Worm (Caenorhabditis elegans) whole organism, young adult: ENCODE measurements around the gene F44D12.8.

Experiments used
- F23B12.7 ChIP-seq: sonication (generic microtip); optimal IDR thresholded peaks from 2 replicates; lab custom pipeline; 2017; ENCODE audit warnings: missing genetic modification characterization, mild to moderate bottlenecking, missing compliant biosample characterization, antibody characterized with exemption, moderate library complexity; ENCODE audit not compliant: insufficient read depth
- F33H1.4 ChIP-seq: fragments of 200-800 bp; sonication (Bioruptor generic); IDR thresholded peaks from 2 replicates; pipeline ENCODE4 v1.3.6; 2022; ENCODE audit warnings: missing genetic modification reagents, missing genetic modification characterization, missing compliant biosample characterization
- F57A8.1 ChIP-seq: fragments of 200-800 bp; sonication (Bioruptor generic); optimal IDR thresholded peaks from 2 replicates; lab custom pipeline; 2018; ENCODE audit warnings: mild to moderate bottlenecking, missing genetic modification characterization, moderate library complexity, missing compliant biosample characterization
- F57C9.4 ChIP-seq: sonication (generic microtip); optimal IDR thresholded peaks from 2 replicates; lab custom pipeline; 2017; ENCODE audit warnings: mild to moderate bottlenecking, missing genetic modification characterization, missing compliant biosample characterization
- Y53G8AR.9 ChIP-seq: fragments of 200-800 bp; sonication (Bioruptor generic); conservative IDR thresholded peaks from 2 replicates; pipeline ENCODE4 v1.3.6; 2022; ENCODE audit warnings: missing genetic modification reagents, missing genetic modification characterization, missing compliant biosample characterization
- ZK185.1 ChIP-seq: sonication (generic microtip); optimal IDR thresholded peaks from 2 replicates; lab custom pipeline; 2016; ENCODE audit warnings: mild to moderate bottlenecking, missing genetic modification characterization, missing compliant biosample characterization; ENCODE audit not compliant: poor library complexity, severe bottlenecking
- aptf-2 ChIP-seq: fragments of 200-800 bp; sonication (Bioruptor generic); conservative IDR thresholded peaks from 2 replicates; pipeline ENCODE4 v1.3.6; 2022; ENCODE audit warnings: missing genetic modification reagents, missing genetic modification characterization, missing compliant biosample characterization
- bed-1 ChIP-seq: fragments of 200-800 bp; sonication (Bioruptor generic); IDR thresholded peaks from 2 replicates; pipeline ENCODE4 v1.3.6; 2022; ENCODE audit warnings: missing genetic modification reagents, missing genetic modification characterization, missing compliant biosample characterization
- cebp-2 ChIP-seq: fragments of 200-800 bp; sonication (Bioruptor generic); IDR thresholded peaks from 2 replicates; pipeline ENCODE4 v1.3.6; 2022; ENCODE audit warnings: missing genetic modification characterization, missing compliant biosample characterization
- ceh-40 ChIP-seq: fragments of 200-800 bp; sonication (Bioruptor generic); IDR thresholded peaks from 2 replicates; pipeline ENCODE4 v1.3.6; 2022; ENCODE audit warnings: missing genetic modification characterization, missing compliant biosample characterization
- ceh-58 ChIP-seq: fragments of 200-800 bp; sonication (Bioruptor generic); IDR thresholded peaks from 2 replicates; pipeline ENCODE4 v1.3.6; 2022; ENCODE audit warnings: missing genetic modification characterization, missing compliant biosample characterization
- ceh-79 ChIP-seq: sonication (generic microtip); optimal IDR thresholded peaks from 2 replicates; lab custom pipeline; 2017; ENCODE audit warnings: mild to moderate bottlenecking, missing genetic modification characterization, missing compliant biosample characterization
- chd-7 ChIP-seq: sonication (generic microtip); optimal IDR thresholded peaks from 2 replicates; lab custom pipeline; 2016; ENCODE audit warnings: mild to moderate bottlenecking, missing genetic modification characterization, moderate library complexity, missing compliant biosample characterization
- dpff-1 ChIP-seq: sonication (generic microtip); optimal IDR thresholded peaks from 2 replicates; lab custom pipeline; 2017; ENCODE audit warnings: mild to moderate bottlenecking, missing genetic modification characterization, missing compliant biosample characterization
- egrh-3 ChIP-seq: fragments of 200-800 bp; sonication (Bioruptor generic); IDR thresholded peaks from 2 replicates; pipeline ENCODE4 v1.3.6; 2022; ENCODE audit warnings: missing genetic modification reagents, missing genetic modification characterization, missing compliant biosample characterization
- ets-4 ChIP-seq: fragments of 200-800 bp; sonication (Bioruptor generic); optimal IDR thresholded peaks from 2 replicates; lab custom pipeline; 2018; ENCODE audit warnings: mild to moderate bottlenecking, missing genetic modification characterization, missing compliant biosample characterization
- fkh-3 ChIP-seq: sonication (generic microtip); optimal IDR thresholded peaks from 2 replicates; lab custom pipeline; 2016; ENCODE audit warnings: mild to moderate bottlenecking, missing genetic modification characterization, missing compliant biosample characterization
- hmg-1.2 ChIP-seq: fragments of 200-800 bp; sonication (Bioruptor generic); IDR thresholded peaks from 2 replicates; pipeline ENCODE4 v1.3.6; 2022; ENCODE audit warnings: missing genetic modification reagents, missing genetic modification characterization, missing compliant biosample characterization
- hsf-1 ChIP-seq: fragments of 200-800 bp; sonication (Bioruptor generic); IDR thresholded peaks from 2 replicates; pipeline ENCODE4 v1.3.6; 2022; ENCODE audit warnings: missing genetic modification reagents, missing genetic modification characterization, missing compliant biosample characterization
- lin-26 ChIP-seq: fragments of 200-800 bp; sonication (Bioruptor generic); IDR thresholded peaks from 2 replicates; pipeline ENCODE4 v1.3.6; 2022; ENCODE audit warnings: missing genetic modification reagents, missing genetic modification characterization, missing compliant biosample characterization
- madf-3 ChIP-seq: fragments of 200-800 bp; sonication (Bioruptor generic); IDR thresholded peaks from 2 replicates; pipeline ENCODE4 v1.3.6; 2022; ENCODE audit warnings: missing genetic modification reagents, missing genetic modification characterization, missing compliant biosample characterization
- madf-8 ChIP-seq: fragments of 200-800 bp; sonication (Bioruptor generic); conservative IDR thresholded peaks from 2 replicates; pipeline ENCODE4 v1.3.6; 2022; ENCODE audit warnings: missing genetic modification reagents, missing genetic modification characterization, missing compliant biosample characterization
- mcd-1 ChIP-seq: fragments of 200-800 bp; sonication (Bioruptor generic); IDR thresholded peaks from 2 replicates; pipeline ENCODE4 v1.3.6; 2022; ENCODE audit warnings: missing genetic modification reagents, missing genetic modification characterization, missing compliant biosample characterization
- mxl-1 ChIP-seq: sonication (generic microtip); optimal IDR thresholded peaks from 2 replicates; lab custom pipeline; 2016; ENCODE audit warnings: missing genetic modification characterization, missing compliant biosample characterization
- nfya-1 ChIP-seq: sonication (generic microtip); optimal IDR thresholded peaks from 2 replicates; lab custom pipeline; 2017; ENCODE audit warnings: antibody characterized with exemption, missing compliant biosample characterization, missing genetic modification characterization, borderline replicate concordance; ENCODE audit not compliant: insufficient read depth
- nhr-27 ChIP-seq: fragments of 200-800 bp; sonication (Bioruptor generic); optimal IDR thresholded peaks from 2 replicates; lab custom pipeline; 2018; ENCODE audit warnings: mild to moderate bottlenecking, missing genetic modification characterization, moderate library complexity, missing compliant biosample characterization
- rpc-1 ChIP-seq, 2 experiments: fragments of 150-350 bp in 1 of 2; sonication (generic microtip) in 1 of 2; optimal IDR thresholded peaks; 2 replicates each; lab custom pipeline; 2014 to 2018; ENCODE audit warnings: missing biosample characterization in 1 of 2, missing genetic modification characterization in 1 of 2, missing genetic modification reagents in 1 of 2, missing genotype in 1 of 2
- snpc-1.1 ChIP-seq: sonication (generic microtip); optimal IDR thresholded peaks from 2 replicates; lab custom pipeline; 2017; ENCODE audit warnings: missing genetic modification characterization, mild to moderate bottlenecking, missing compliant biosample characterization, antibody characterized with exemption, moderate library complexity, missing genotype, missing genetic modification reagents; ENCODE audit not compliant: insufficient read depth
- snpc-4 ChIP-seq, 5 experiments: fragments of 150-350 bp in 1 of 5; sonication (generic microtip) in 4 of 5; optimal IDR thresholded peaks; 2 replicates each; lab custom pipeline; 2014 to 2018; ENCODE audit warnings: missing genetic modification characterization in 5 of 5, missing biosample characterization in 3 of 5, antibody characterized with exemption in 2 of 5, mild to moderate bottlenecking in 2 of 5, missing compliant biosample characterization in 2 of 5, missing genotype in 2 of 5, moderate library complexity in 2 of 5, missing genetic modification reagents in 1 of 5
- somi-1 ChIP-seq: fragments of 200-800 bp; sonication (Bioruptor generic); optimal IDR thresholded peaks from 2 replicates; lab custom pipeline; 2018; ENCODE audit warnings: mild to moderate bottlenecking, missing genetic modification characterization, missing compliant biosample characterization
- tbp1 ChIP-seq: fragments of 200-800 bp; sonication (Bioruptor generic); optimal IDR thresholded peaks from 2 replicates; lab custom pipeline; 2018; ENCODE audit warnings: mild to moderate bottlenecking, missing genetic modification characterization, missing compliant biosample characterization
- zim-3 ChIP-seq: sonication (generic microtip); optimal IDR thresholded peaks from 2 replicates; lab custom pipeline; 2017; ENCODE audit warnings: mild to moderate bottlenecking, missing genetic modification characterization, moderate library complexity, missing compliant biosample characterization
- ztf-22 ChIP-seq: fragments of 200-800 bp; sonication (Bioruptor generic); optimal IDR thresholded peaks from 2 replicates; lab custom pipeline; 2018; ENCODE audit warnings: mild to moderate bottlenecking, missing genetic modification characterization, moderate library complexity, missing compliant biosample characterization
- ztf-3 ChIP-seq: fragments of 200-800 bp; sonication (Bioruptor generic); optimal IDR thresholded peaks from 2 replicates; lab custom pipeline; 2018; ENCODE audit warnings: mild to moderate bottlenecking, missing genetic modification characterization, missing compliant biosample characterization

F44D12.8 gene

DNA sequence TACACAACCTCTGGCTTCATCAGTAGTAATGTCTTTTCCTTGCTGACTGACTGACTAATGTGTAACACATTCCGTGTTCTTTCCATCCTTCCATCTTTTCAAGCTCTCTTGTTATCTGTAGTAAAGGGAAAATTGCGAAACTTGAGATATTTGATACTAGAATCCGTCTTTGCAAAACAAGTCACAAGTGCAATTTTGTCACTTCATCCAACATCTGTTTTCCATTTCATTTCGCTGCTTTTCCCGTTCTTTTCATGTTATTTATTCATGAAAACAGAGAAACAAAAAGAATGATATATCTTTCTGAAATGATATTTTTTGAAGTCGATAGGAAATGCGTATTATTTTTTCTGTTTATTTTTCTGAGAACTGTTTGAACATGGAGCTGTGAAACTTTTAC is 22.9 kb downstream of the F44D12.8 start:
- TF ChIP-seq lin-26 (GFP tag; lab: Robert Waterston, UW): no peak
- TF ChIP-seq nfya-1 (tag; lab: Kevin White, UChicago): no peak
- TF ChIP-seq tbp1 (GFP tag; lab: Kevin White, UChicago): no peak
- no peak for TF ChIP-seq egrh-3
- TF ChIP-seq ztf-22 (GFP tag; lab: Kevin White, UChicago): no peak
- no peak for TF ChIP-seq ceh-79 (tag; lab: Kevin White, UChicago)
- TF ChIP-seq cebp-2: no peak
- TF ChIP-seq nhr-27: no peak
- no peak for TF ChIP-seq ets-4 (GFP tag; lab: Kevin White, UChicago)
- TF ChIP-seq ztf-3: no peak
- TF ChIP-seq F57C9.4 (tag; lab: Kevin White, UChicago): no peak
- TF ChIP-seq fkh-3 (tag; lab: Kevin White, UChicago): no peak
- TF ChIP-seq F23B12.7 (tag; lab: Kevin White, UChicago): no peak
- no peak for TF ChIP-seq somi-1 (GFP tag; lab: Kevin White, UChicago)
- TF ChIP-seq chd-7: no peak

DNA sequence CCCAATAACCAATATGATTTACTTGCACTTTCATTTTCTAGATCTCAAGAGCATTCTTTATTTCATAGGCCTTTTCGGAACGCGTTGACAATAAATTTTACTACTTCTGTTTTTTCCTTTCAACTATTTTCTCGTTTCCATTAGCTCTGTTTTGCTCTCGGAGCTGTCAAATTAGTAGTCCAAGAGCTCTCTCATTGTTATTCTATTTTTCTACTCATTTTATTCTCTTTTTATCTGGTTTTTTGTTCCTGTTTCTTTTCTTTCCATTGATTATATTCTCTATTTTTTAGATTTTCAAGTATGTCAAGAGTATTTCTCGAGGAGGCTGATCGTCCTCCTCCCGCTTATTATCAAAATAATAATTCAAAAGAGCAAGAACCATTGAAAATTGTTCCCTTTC is 24.0 kb downstream of the F44D12.8 start, which contains the start of gene T04B2.3:
T04B2.3 (plus strand) TSS at position 301 of the 400 bp plus-strand sequence.
- TF ChIP-seq ceh-40 (GFP tag; lab: Robert Waterston, UW) (no peak), zim-3 (no peak), ZK185.1 (tag; lab: Kevin White, UChicago) (no peak), bed-1 (GFP tag; lab: Robert Waterston, UW) (no peak)

DNA sequence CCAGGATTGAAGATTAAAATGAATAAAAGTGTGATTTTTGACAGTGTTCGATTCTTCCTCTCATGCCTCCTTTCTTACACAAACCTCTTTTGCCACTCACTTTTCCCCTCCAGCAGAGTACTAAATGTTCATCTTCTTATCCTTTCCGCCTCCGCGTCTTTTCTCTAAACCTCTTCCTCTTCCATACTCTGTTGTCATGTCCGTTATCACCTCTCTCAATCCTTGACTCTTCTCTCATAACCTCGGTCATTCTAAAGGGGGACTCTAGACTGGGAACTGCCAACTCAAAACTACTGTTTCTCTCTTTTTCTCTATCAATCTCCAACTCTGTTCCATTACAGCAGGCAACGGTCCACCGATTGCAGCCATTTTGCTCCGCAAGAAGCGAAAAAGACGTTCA is 25.2 kb downstream of the F44D12.8 start:
- TF ChIP-seq mxl-1 (tag; lab: Kevin White, UChicago): no peak
- no peak for TF ChIP-seq Y53G8AR.9
- no peak for TF ChIP-seq snpc-1.1 (tag; lab: Kevin White, UChicago)
- no peak for TF ChIP-seq F33H1.4 (GFP tag; lab: Robert Waterston, UW)
- no peak for TF ChIP-seq ceh-58 (GFP tag; lab: Robert Waterston, UW)
- no peak for TF ChIP-seq hmg-1.2 (GFP tag; lab: Robert Waterston, UW)
- no peak for TF ChIP-seq madf-3 (GFP tag; lab: Robert Waterston, UW)
- TF ChIP-seq hsf-1 (GFP tag; lab: Robert Waterston, UW): no peak
- TF ChIP-seq ztf-22 (GFP tag; lab: Kevin White, UChicago): no peak
- no peak for TF ChIP-seq aptf-2 (GFP tag; lab: Robert Waterston, UW)
- TF ChIP-seq rpc-1 (optimal IDR thresholded peaks at IDR 0.05; lab: Kevin White, UChicago): no peak
- TF ChIP-seq rpc-1 (tag; optimal IDR thresholded peaks at IDR 0.05; lab: Kevin White, UChicago): no peak
- no peak for TF ChIP-seq madf-8 (GFP tag; lab: Robert Waterston, UW)
- TF ChIP-seq F57A8.1 (GFP tag; lab: Kevin White, UChicago): no peak
- no peak for TF ChIP-seq mcd-1 (GFP tag; lab: Robert Waterston, UW)
- TF ChIP-seq dpff-1 (tag; lab: Kevin White, UChicago): no peak
- TF ChIP-seq snpc-4 (GFP tag; optimal IDR thresholded peaks at IDR 0.05; lab: Kevin White, UChicago): no peak
- TF ChIP-seq snpc-4 (tag; optimal IDR thresholded peaks at IDR 0.05; lab: Kevin White, UChicago): no peak
